Worm (Caenorhabditis elegans) whole organism, L1 larva: ENCODE data around the gene srw-124.

ENCODE experiments used
- ceh-90 ChIP-seq: sonication (generic microtip); optimal IDR thresholded peaks from 2 replicates; lab custom pipeline; 2016; ENCODE audit warnings: missing genetic modification characterization, missing compliant biosample characterization
- egl-13 ChIP-seq: sonication (generic microtip); optimal IDR thresholded peaks from 2 replicates; lab custom pipeline; 2016; ENCODE audit warnings: missing genotype, missing genetic modification reagents, missing genetic modification characterization, missing compliant biosample characterization
- fkh-10 ChIP-seq: sonication (generic microtip); optimal IDR thresholded peaks from 2 replicates; lab custom pipeline; 2017; ENCODE audit warnings: missing biosample characterization, missing genetic modification reagents, missing genetic modification characterization
- lin-35 ChIP-seq, 2 experiments: fragments of 150-350 bp; optimal IDR thresholded peaks; 2 replicates each; lab custom pipeline; 2014; ENCODE audit warnings: missing biosample characterization in 2 of 2, missing genetic modification characterization in 2 of 2, missing genetic modification reagents in 2 of 2
- lir-3 ChIP-seq: sonication (generic microtip); optimal IDR thresholded peaks from 2 replicates; lab custom pipeline; 2016; ENCODE audit warnings: mild to moderate bottlenecking, missing genetic modification characterization, moderate library complexity, missing compliant biosample characterization; ENCODE audit not compliant: poor library complexity
- nhr-76 ChIP-seq: sonication (generic microtip); optimal IDR thresholded peaks from 2 replicates; lab custom pipeline; 2017; ENCODE audit warnings: missing biosample characterization, missing genetic modification characterization
- unc-98 ChIP-seq: fragments of 200-800 bp; sonication (Bioruptor generic); IDR thresholded peaks from 2 replicates; pipeline ENCODE4 v1.3.6; 2022; ENCODE audit warnings: missing genetic modification characterization, missing compliant biosample characterization

DNA sequence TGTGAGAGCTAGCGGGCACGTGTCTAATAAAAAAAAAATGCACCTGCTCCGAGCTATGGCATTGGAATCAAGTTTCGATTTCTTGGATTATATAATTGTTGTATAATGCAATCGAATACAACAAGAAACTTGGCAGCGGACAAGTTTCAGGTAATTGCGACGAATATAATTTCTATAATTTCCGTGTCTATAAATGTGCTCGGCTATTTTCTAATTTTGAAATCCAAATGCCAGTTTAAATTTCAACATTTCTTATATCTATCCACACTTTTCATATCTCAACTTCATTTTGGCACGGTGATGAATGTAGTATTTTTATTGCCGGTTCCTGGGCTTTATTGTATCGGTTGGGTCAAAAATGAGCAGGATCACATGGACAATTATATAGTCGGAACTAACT, 46.6 kb upstream of the srw-124 start, which contains the start of gene C31B8.16:
- no peak for TF ChIP-seq nhr-76 (tag; lab: Kevin White, UChicago)
- TF ChIP-seq unc-98 = no peak
- no peak for TF ChIP-seq lir-3 (tag; lab: Kevin White, UChicago)
- no peak for TF ChIP-seq ceh-90 (tag; lab: Kevin White, UChicago)
- TF ChIP-seq lin-35 (GFP tag; optimal IDR thresholded peaks at IDR 0.05; lab: Kevin White, UChicago) = no peak
- TF ChIP-seq fkh-10 (GFP tag; lab: Kevin White, UChicago) = no peak
- TF ChIP-seq egl-13 (tag; lab: Kevin White, UChicago) = no peak
